Fruit fly (Drosophila melanogaster): ENCODE measurements around the gene Vha13.

Vha13 gene

dm6 chr3R:19619908-19620307, 24.3 kb downstream of the Vha13 start (continued):
- TF ChIP-seq CkIIα-i1 (GFP tag; IDR thresholded peaks at IDR 0.05), result no peak
- peak; percentile 50 for TF ChIP-seq CG13894 (tag; optimal IDR thresholded peaks at IDR 0.05)
- no peak for TF ChIP-seq br (optimal IDR thresholded peaks at IDR 0.05)
- TF ChIP-seq klu (GFP tag; IDR thresholded peaks at IDR 0.05), result no peak
- TF ChIP-seq Antp (GFP tag; optimal IDR thresholded peaks at IDR 0.05), result no peak
- no peak for TF ChIP-seq CG30431 (GFP tag; optimal IDR thresholded peaks at IDR 0.05)
- TF ChIP-seq repo (GFP tag; optimal IDR thresholded peaks at IDR 0.05), result no peak
- no peak for TF ChIP-seq CG8359 (GFP tag; optimal IDR thresholded peaks at IDR 0.05; ENCODE audit: borderline replicate concordance)
- no peak for TF ChIP-seq ato (GFP tag; IDR thresholded peaks at IDR 0.05; ENCODE audit: partially characterized antibody)
- TF ChIP-seq HLHmδ (GFP tag; optimal IDR thresholded peaks at IDR 0.05), result no peak
- no peak for TF ChIP-seq Doc3 (GFP tag; IDR thresholded peaks at IDR 0.05; ENCODE audit: partially characterized antibody)
- no peak for TF ChIP-seq gro (GFP tag; optimal IDR thresholded peaks at IDR 0.05)
- no peak for TF ChIP-seq oc (tag; optimal IDR thresholded peaks at IDR 0.05)
- TF ChIP-seq kni (GFP tag; optimal IDR thresholded peaks at IDR 0.05), result no peak
- TF ChIP-seq Mrtf (GFP tag; IDR thresholded peaks at IDR 0.05), result no peak
- TF ChIP-seq CG12942 (GFP tag; optimal IDR thresholded peaks at IDR 0.05), result no peak
- no peak for TF ChIP-seq run (tag; optimal IDR thresholded peaks at IDR 0.05)
- TF ChIP-seq lab (GFP tag; optimal IDR thresholded peaks at IDR 0.05), result peak; percentile 28
- no peak for TF ChIP-seq unpg (GFP tag; optimal IDR thresholded peaks at IDR 0.05)
- no peak for TF ChIP-seq ewg (GFP tag; optimal IDR thresholded peaks at IDR 0.05)
- TF ChIP-seq org-1 (GFP tag; optimal IDR thresholded peaks at IDR 0.05), result no peak
- no peak for TF ChIP-seq Usf (GFP tag; optimal IDR thresholded peaks at IDR 0.05)
- TF ChIP-seq Meics (GFP tag; optimal IDR thresholded peaks at IDR 0.05), result no peak
- TF ChIP-seq pita (GFP tag; optimal IDR thresholded peaks at IDR 0.05), result no peak
- no peak for TF ChIP-seq ase (GFP tag; IDR thresholded peaks at IDR 0.05)
- TF ChIP-seq Hey (tag; optimal IDR thresholded peaks at IDR 0.05), result no peak
- TF ChIP-seq CG4404 (GFP tag; IDR thresholded peaks at IDR 0.05), result no peak
- TF ChIP-seq CG10147 (GFP tag; optimal IDR thresholded peaks at IDR 0.05), result no peak
- 0 out of 4 replicates have a peak, but pooled peaks have one; percentile 71 for TF ChIP-seq chinmo (GFP tag; IDR thresholded peaks at IDR 0.05; ENCODE audit: partially characterized antibody)
- TF ChIP-seq bigmax (GFP tag; optimal IDR thresholded peaks at IDR 0.05), result no peak
- TF ChIP-seq hth (optimal IDR thresholded peaks at IDR 0.05), result no peak
- no peak for TF ChIP-seq fu2 (GFP tag; optimal IDR thresholded peaks at IDR 0.05)
- no peak for TF ChIP-seq Dad (GFP tag; optimal IDR thresholded peaks at IDR 0.05)
- TF ChIP-seq abd-A (tag; optimal IDR thresholded peaks at IDR 0.05), result no peak
- TF ChIP-seq CG10274 (GFP tag; optimal IDR thresholded peaks at IDR 0.05), result no peak
- TF ChIP-seq CG17328 (GFP tag; IDR thresholded peaks at IDR 0.05), result no peak
- TF ChIP-seq CG10543 (GFP tag; optimal IDR thresholded peaks at IDR 0.05), result peak; percentile 16
- peak; percentile 29 for TF ChIP-seq CG7987 (GFP tag; optimal IDR thresholded peaks at IDR 0.05)
- TF ChIP-seq CG32532 (GFP tag; IDR thresholded peaks at IDR 0.05), result no peak
- no peak for TF ChIP-seq Dbx (GFP tag; IDR thresholded peaks at IDR 0.05)
- TF ChIP-seq mirr (GFP tag; optimal IDR thresholded peaks at IDR 0.05), result peak; percentile 82
- no peak for TF ChIP-seq zfh2 (GFP tag; optimal IDR thresholded peaks at IDR 0.05)
- TF ChIP-seq CG9727 (GFP tag; optimal IDR thresholded peaks at IDR 0.05), result peak; percentile 3
- no peak for TF ChIP-seq CG30020 (tag; optimal IDR thresholded peaks at IDR 0.05)
- no peak for TF ChIP-seq CG11398 (GFP tag; optimal IDR thresholded peaks at IDR 0.05)
- TF ChIP-seq Rfx (GFP tag; IDR thresholded peaks at IDR 0.05), result peak; percentile 23; the same call in 1 of the 2 replicates
- TF ChIP-seq vvl (GFP tag; IDR thresholded peaks at IDR 0.05), result 0 out of 2 replicates have a peak, but pooled peaks have one; percentile 10
- TF ChIP-seq YL-1 (GFP tag; optimal IDR thresholded peaks at IDR 0.05), result no peak
- TF ChIP-seq CG11093 (GFP tag; IDR thresholded peaks at IDR 0.05), result no peak
- no peak for TF ChIP-seq wdn (GFP tag; IDR thresholded peaks at IDR 0.05)
- no peak for TF ChIP-seq CG34224 (GFP tag; IDR thresholded peaks at IDR 0.05; ENCODE audit: partially characterized antibody)
- TF ChIP-seq CG6791 (GFP tag; IDR thresholded peaks at IDR 0.05; ENCODE audit: partially characterized antibody), result no peak
